Worm (Caenorhabditis elegans): ENCODE data around the gene srd-29.

DNA sequence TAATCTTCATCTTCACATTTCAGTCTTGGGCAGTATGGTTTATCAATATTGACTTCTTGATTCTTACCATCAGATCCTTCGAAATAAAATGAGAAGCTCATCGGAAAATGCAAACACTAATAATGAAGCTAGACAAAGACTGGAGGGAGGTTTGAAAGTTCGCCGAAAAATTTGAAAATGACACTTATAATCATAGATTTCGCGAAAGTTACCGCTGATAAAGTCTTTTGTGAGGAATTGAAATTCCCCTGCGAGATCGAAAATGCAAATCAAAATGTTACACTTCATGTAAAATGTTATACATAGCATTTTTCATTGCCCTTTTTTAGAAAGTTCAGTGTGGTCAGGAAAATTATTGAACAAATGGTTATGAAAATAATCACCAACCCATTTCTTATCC is 37.3 kb upstream of the srd-29 start, which contains the start of gene C50E3.7:
- TF ChIP-seq nhr-28 (tag; optimal IDR thresholded peaks at IDR 0.05) (no peak), fos-1 (tag; optimal IDR thresholded peaks at IDR 0.05) (no peak), elt-1 (tag; optimal IDR thresholded peaks at IDR 0.05) (no peak), elt-3 (tag; optimal IDR thresholded peaks at IDR 0.05) (no peak), jun-1 (tag; optimal IDR thresholded peaks at IDR 0.05) (no peak), snpc-4 (tag; optimal IDR thresholded peaks at IDR 0.05) (no peak), ceh-82 (tag; optimal IDR thresholded peaks at IDR 0.05) (no peak), mdl-1 (tag; optimal IDR thresholded peaks at IDR 0.05) (no peak), nhr-77 (tag; optimal IDR thresholded peaks at IDR 0.05) (no peak), ztf-11 (tag; optimal IDR thresholded peaks at IDR 0.05) (no peak), lin-39 (tag; optimal IDR thresholded peaks at IDR 0.05) (no peak), pha-4 (tag; optimal IDR thresholded peaks at IDR 0.05) (no peak), pqm-1 (tag; optimal IDR thresholded peaks at IDR 0.05) (no peak), fkh-10 (GFP tag; optimal IDR thresholded peaks at IDR 0.05) (no peak)
